Fruit fly (Drosophila melanogaster): ENCODE results near the gene thw.

- TF ChIP-seq pan (optimal IDR thresholded peaks at IDR 0.05), result no peak
- TF ChIP-seq EcR (GFP tag; optimal IDR thresholded peaks at IDR 0.05), result no peak
- TF ChIP-seq CG8478 (optimal IDR thresholded peaks at IDR 0.05), result no peak
Measured at dm6 chr3R:7216924-7217529, 7.2 kb upstream of the thw start, which contains the start of gene CG14606.
